Fruit fly (Drosophila melanogaster): ENCODE measurements around the gene onecut.

The onecut gene

dm6 chr4:557879-558202 is 49.6 kb downstream of the onecut start, which contains the start of gene Pur-alpha (continued):
- TF ChIP-seq CG12659 (GFP tag; optimal IDR thresholded peaks at IDR 0.05) (peak; percentile 55), chm (GFP tag; IDR thresholded peaks at IDR 0.05) (no peak), Vsx1 (GFP tag; optimal IDR thresholded peaks at IDR 0.05) (no peak), CG15514 (GFP tag; optimal IDR thresholded peaks at IDR 0.05) (no peak), tup (GFP tag; optimal IDR thresholded peaks at IDR 0.05) (no peak), al (GFP tag; IDR thresholded peaks at IDR 0.05) (no peak), dm (GFP tag; optimal IDR thresholded peaks at IDR 0.05) (no peak), cas (GFP tag; IDR thresholded peaks at IDR 0.05) (no peak), prd (optimal IDR thresholded peaks at IDR 0.05) (no peak), prd (GFP tag; IDR thresholded peaks at IDR 0.05) (no peak), Nf-YB (GFP tag; optimal IDR thresholded peaks at IDR 0.05) (no peak), Hmr (GFP tag; optimal IDR thresholded peaks at IDR 0.05) (no peak), hb (GFP tag; IDR thresholded peaks at IDR 0.05; ENCODE audit: partially characterized antibody) (no peak), amos (GFP tag; IDR thresholded peaks at IDR 0.05; ENCODE audit: partially characterized antibody) (no peak), CG17385 (GFP tag; optimal IDR thresholded peaks at IDR 0.05) (no peak), inv (GFP tag; IDR thresholded peaks at IDR 0.05; ENCODE audit: partially characterized antibody) (no peak), Hr3 (GFP tag; optimal IDR thresholded peaks at IDR 0.05) (no peak), CG31441 (GFP tag; IDR thresholded peaks at IDR 0.05) (no peak), HLH3B (GFP tag; IDR thresholded peaks at IDR 0.05) (no peak), p53 (GFP tag; optimal IDR thresholded peaks at IDR 0.05) (no peak), vfl (GFP tag; optimal IDR thresholded peaks at IDR 0.05) (no peak), jigr1 (GFP tag; IDR thresholded peaks at IDR 0.05) (no peak), Oli (tag; optimal IDR thresholded peaks at IDR 0.05) (no peak), CG17361 (GFP tag; IDR thresholded peaks at IDR 0.05) (no peak), dati (GFP tag; IDR thresholded peaks at IDR 0.05) (no peak), insv (GFP tag; optimal IDR thresholded peaks at IDR 0.05) (no peak), ara (GFP tag; IDR thresholded peaks at IDR 0.05) (no peak), CG33557 (GFP tag; optimal IDR thresholded peaks at IDR 0.05) (no peak), Trl (optimal IDR thresholded peaks at IDR 0.05) (no peak), Trl (GFP tag; optimal IDR thresholded peaks at IDR 0.05) (no peak), bcd (GFP tag; optimal IDR thresholded peaks at IDR 0.05) (no peak), stwl (tag; optimal IDR thresholded peaks at IDR 0.05) (peak; percentile 50), CG3995 (GFP tag; optimal IDR thresholded peaks at IDR 0.05) (peak; percentile 76), Doc2 (GFP tag; IDR thresholded peaks at IDR 0.05) (no peak), CG18764 (GFP tag; optimal IDR thresholded peaks at IDR 0.05) (no peak), Optix (GFP tag; IDR thresholded peaks at IDR 0.05) (no peak), unpg (GFP tag; optimal IDR thresholded peaks at IDR 0.05) (no peak), gcm2 (GFP tag; optimal IDR thresholded peaks at IDR 0.05) (no peak), Med (GFP tag) (peak; percentile 86), sna (GFP tag; IDR thresholded peaks at IDR 0.05; ENCODE audit: partially characterized antibody) (no peak), ftz-f1 (GFP tag; optimal IDR thresholded peaks at IDR 0.05) (peak; percentile 51), CG8388 (GFP tag; optimal IDR thresholded peaks at IDR 0.05) (no peak), CG15269 (tag; optimal IDR thresholded peaks at IDR 0.05) (no peak), NC2α (GFP tag; optimal IDR thresholded peaks at IDR 0.05) (no peak), Poxn (GFP tag; IDR thresholded peaks at IDR 0.05) (no peak), Meics (GFP tag; optimal IDR thresholded peaks at IDR 0.05) (peak; percentile 61), da (GFP tag; optimal IDR thresholded peaks at IDR 0.05) (no peak), CG13894 (tag; optimal IDR thresholded peaks at IDR 0.05) (no peak), pzg (GFP tag; optimal IDR thresholded peaks at IDR 0.05) (peak; percentile 76), onecut (GFP tag; IDR thresholded peaks at IDR 0.05) (peak; percentile 30), Dp (GFP tag; optimal IDR thresholded peaks at IDR 0.05) (peak; percentile 17), CG15479 (GFP tag; optimal IDR thresholded peaks at IDR 0.05) (no peak), E2f2 (GFP tag; IDR thresholded peaks at IDR 0.05) (peak; percentile 36)

All from whole organism, embryonic.